Worm (Caenorhabditis elegans): ENCODE results near the gene ZK813.5.

DNA sequence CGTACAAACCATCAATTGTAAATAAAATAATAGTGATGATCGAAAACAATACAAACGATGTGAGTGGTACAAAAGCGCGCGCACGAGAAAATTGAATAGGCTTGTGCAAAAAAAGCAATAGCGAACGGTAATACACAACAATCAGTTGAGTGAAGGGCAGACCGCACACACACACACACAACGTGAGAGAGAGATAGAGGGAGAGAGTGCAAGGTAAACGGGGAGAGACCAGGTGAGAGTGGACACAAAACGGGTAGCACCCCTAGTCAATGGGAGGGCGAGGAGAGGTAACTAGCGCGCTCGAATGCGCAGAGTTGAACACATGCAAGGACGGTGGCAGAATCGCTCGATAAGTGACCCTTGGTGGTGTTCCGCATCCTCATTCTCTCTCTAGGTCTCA is 21.2 kb upstream of the ZK813.5 start:
- TF ChIP-seq efl-3 (GFP tag; optimal IDR thresholded peaks at IDR 0.05) (no peak), aly-2 (tag; optimal IDR thresholded peaks at IDR 0.05) (no peak), nhr-11 (tag; optimal IDR thresholded peaks at IDR 0.05) (no peak), nhr-237 (tag; optimal IDR thresholded peaks at IDR 0.05) (no peak), zag-1 (tag; optimal IDR thresholded peaks at IDR 0.05) (no peak), unc-130 (tag; optimal IDR thresholded peaks at IDR 0.05) (no peak), efl-1 (optimal IDR thresholded peaks at IDR 0.05) (no peak), efl-1 (GFP tag; optimal IDR thresholded peaks at IDR 0.05 in 1 of 2) (peak in 1 of 2 experiments; percentile 30), nhr-90 (tag; optimal IDR thresholded peaks at IDR 0.05; ENCODE audit: poor library complexity) (no peak), fkh-8 (tag; optimal IDR thresholded peaks at IDR 0.05) (no peak), ces-1 (GFP tag; optimal IDR thresholded peaks at IDR 0.05) (no peak), lin-39 (tag; optimal IDR thresholded peaks at IDR 0.05) (no peak), ceh-63 (GFP tag; optimal IDR thresholded peaks at IDR 0.05) (no peak), Y116A8C.19 (tag; optimal IDR thresholded peaks at IDR 0.05; ENCODE audit: borderline replicate concordance) (no peak)
